Fruit fly (Drosophila melanogaster): ENCODE results near the gene CG8219.

CG8219 gene

DNA sequence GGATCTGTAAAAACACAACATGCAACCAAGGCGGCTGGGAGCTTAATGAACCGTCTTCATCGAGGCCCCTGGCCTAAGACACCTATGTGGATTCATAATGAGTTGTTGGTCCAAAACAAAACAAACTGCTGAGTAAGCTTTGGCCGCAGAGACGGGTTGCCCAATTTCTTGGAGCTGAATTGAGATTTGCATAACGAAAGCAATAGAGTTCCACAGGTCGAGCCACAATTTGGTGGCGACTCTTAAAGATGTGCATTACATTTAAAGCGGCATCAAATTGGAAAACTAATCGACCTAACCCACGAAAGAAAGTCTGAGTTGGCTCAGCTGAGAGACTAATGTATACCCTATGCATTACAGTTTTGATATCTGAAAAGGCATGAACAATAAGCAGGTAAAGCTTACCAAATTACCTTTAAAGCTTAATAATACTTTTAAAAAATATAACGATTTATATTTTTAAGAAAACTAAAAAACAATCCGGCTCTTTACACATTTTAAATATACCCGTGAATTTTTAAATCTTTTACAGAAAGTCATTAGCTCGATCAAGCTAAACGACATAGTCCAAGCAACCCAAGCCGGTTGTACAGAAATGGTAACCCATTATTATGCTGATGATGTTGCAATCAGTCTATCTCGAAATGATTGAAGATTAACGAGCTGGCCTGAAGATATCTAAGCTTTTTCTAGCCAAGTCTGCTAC is 42.8 kb upstream of the CG8219 start, which contains the start of gene CG13297 (continued):
- TF ChIP-seq CG1602 (GFP tag; optimal IDR thresholded peaks at IDR 0.05) (peak; percentile 13), crp (GFP tag; optimal IDR thresholded peaks at IDR 0.05) (no peak), CG31388 (GFP tag; optimal IDR thresholded peaks at IDR 0.05) (no peak), CG7839 (tag; optimal IDR thresholded peaks at IDR 0.05) (peak; percentile 64), CG10147 (GFP tag; optimal IDR thresholded peaks at IDR 0.05) (peak; percentile 30), croc (GFP tag; conservative IDR thresholded peaks at IDR 0.05) (peak; percentile 37; the same call in 2 of the 3 replicates), Usf (GFP tag; optimal IDR thresholded peaks at IDR 0.05) (no peak), CG9609 (GFP tag; optimal IDR thresholded peaks at IDR 0.05) (no peak), Hand (GFP tag; optimal IDR thresholded peaks at IDR 0.05) (no peak), CG1024 (GFP tag; IDR thresholded peaks at IDR 0.05) (no peak), CG16815 (GFP tag; optimal IDR thresholded peaks at IDR 0.05) (no peak), CG15073 (GFP tag; optimal IDR thresholded peaks at IDR 0.05) (no peak), CG18262 (tag; optimal IDR thresholded peaks at IDR 0.05) (peak; percentile 73), CG11560 (tag; IDR thresholded peaks at IDR 0.05) (no peak), chm (GFP tag; IDR thresholded peaks at IDR 0.05) (no peak), gsb-n (tag; optimal IDR thresholded peaks at IDR 0.05) (peak; percentile 17), CG12299 (tag; optimal IDR thresholded peaks at IDR 0.05) (peak; percentile 12), CG2199 (GFP tag; IDR thresholded peaks at IDR 0.05) (no peak), bbx (GFP tag; IDR thresholded peaks at IDR 0.05; ENCODE audit: partially characterized antibody) (no peak), CG4328 (GFP tag; optimal IDR thresholded peaks at IDR 0.05) (no peak), CG6854 (GFP tag; optimal IDR thresholded peaks at IDR 0.05) (no peak), Tbp (GFP tag; optimal IDR thresholded peaks at IDR 0.05) (no peak), CG7271 (tag; optimal IDR thresholded peaks at IDR 0.05) (no peak), CoRest (tag; optimal IDR thresholded peaks at IDR 0.05) (peak; percentile 69), CG3847 (GFP tag; IDR thresholded peaks at IDR 0.05) (no peak), al (GFP tag; IDR thresholded peaks at IDR 0.05) (no peak), Camta (GFP tag; optimal IDR thresholded peaks at IDR 0.05) (no peak), CG6254 (GFP tag; optimal IDR thresholded peaks at IDR 0.05) (peak; percentile 12), sima (GFP tag; optimal IDR thresholded peaks at IDR 0.05) (no peak), zf30C (GFP tag; optimal IDR thresholded peaks at IDR 0.05) (no peak), Ravus (GFP tag; IDR thresholded peaks at IDR 0.05) (no peak), luna (GFP tag; optimal IDR thresholded peaks at IDR 0.05) (no peak), CG4360 (GFP tag; IDR thresholded peaks at IDR 0.05) (no peak), Optix (GFP tag; IDR thresholded peaks at IDR 0.05) (no peak), CG32772 (GFP tag; IDR thresholded peaks at IDR 0.05) (0 out of 2 replicates have a peak, but pooled peaks have one; percentile 14), otp (GFP tag; IDR thresholded peaks at IDR 0.05) (no peak), repo (GFP tag; optimal IDR thresholded peaks at IDR 0.05) (no peak), zen2 (GFP tag; IDR thresholded peaks at IDR 0.05; ENCODE audit: partially characterized antibody) (no peak), Six4 (GFP tag; optimal IDR thresholded peaks at IDR 0.05) (no peak), CG43689 (GFP tag; IDR thresholded peaks at IDR 0.05) (no peak), CG12155 (GFP tag; optimal IDR thresholded peaks at IDR 0.05) (peak; percentile 0), ap (GFP tag; IDR thresholded peaks at IDR 0.05) (0 out of 2 replicates have a peak, but pooled peaks have one; percentile 14), sens (GFP tag) (peak; percentile 76), CTCF (GFP tag; optimal IDR thresholded peaks at IDR 0.05) (no peak), CG6689 (GFP tag; IDR thresholded peaks at IDR 0.05) (peak; percentile 66), run (tag; optimal IDR thresholded peaks at IDR 0.05) (peak; percentile 60), ems (GFP tag; optimal IDR thresholded peaks at IDR 0.05) (no peak), CG11247 (GFP tag; IDR thresholded peaks at IDR 0.05) (no peak), lilli (GFP tag; optimal IDR thresholded peaks at IDR 0.05) (no peak), CG7963 (GFP tag; IDR thresholded peaks at IDR 0.05; ENCODE audit: partially characterized antibody) (no peak), CG9215 (GFP tag; IDR thresholded peaks at IDR 0.05) (0 out of 2 replicates have a peak, but pooled peaks have one; percentile 8), sim (GFP tag; IDR thresholded peaks at IDR 0.05) (no peak)
